Worm (Caenorhabditis elegans) whole organism, early embryonic: ENCODE data around the gene pin-2.

Source experiments
- B0310.2 ChIP-seq: sonication (generic microtip); optimal IDR thresholded peaks from 2 replicates; lab custom pipeline; 2016; ENCODE audit warnings: mild to moderate bottlenecking, missing genetic modification characterization, missing compliant biosample characterization
- F13C5.2 ChIP-seq: sonication (generic microtip); optimal IDR thresholded peaks from 2 replicates; lab custom pipeline; 2017; ENCODE audit warnings: mild to moderate bottlenecking, missing genetic modification characterization, inconsistent platforms, missing compliant biosample characterization
- ama-1 ChIP-seq: fragments of 150-350 bp; optimal IDR thresholded peaks from 2 replicates; lab custom pipeline; 2014
- ceh-13 ChIP-seq: fragments of 200-800 bp; sonication (Bioruptor generic); optimal IDR thresholded peaks from 2 replicates; lab custom pipeline; 2018; ENCODE audit warnings: mild to moderate bottlenecking, missing genetic modification characterization, missing compliant biosample characterization
- ceh-36 ChIP-seq: sonication (generic microtip); optimal IDR thresholded peaks from 2 replicates; lab custom pipeline; 2016; ENCODE audit warnings: missing genetic modification characterization, inconsistent platforms, missing compliant biosample characterization
- ets-7 ChIP-seq: sonication (generic microtip); optimal IDR thresholded peaks from 2 replicates; lab custom pipeline; 2016; ENCODE audit warnings: missing genotype, missing genetic modification characterization, missing compliant biosample characterization
- flt-1 ChIP-seq: fragments of 200-800 bp; sonication (Bioruptor generic); IDR thresholded peaks from 2 replicates; pipeline ENCODE4 v1.3.6; 2022; ENCODE audit warnings: missing genetic modification characterization, missing compliant biosample characterization
- hmbx-1 ChIP-seq: sonication (generic microtip); optimal IDR thresholded peaks from 2 replicates; lab custom pipeline; 2016; ENCODE audit warnings: mild to moderate bottlenecking, missing genetic modification characterization, missing compliant biosample characterization
- hmg-4 ChIP-seq: fragments of 200-800 bp; sonication (Bioruptor generic); optimal IDR thresholded peaks from 2 replicates; lab custom pipeline; 2018; ENCODE audit warnings: mild to moderate bottlenecking, missing genetic modification characterization, missing compliant biosample characterization
- pes-1 ChIP-seq: fragments of 200-800 bp; sonication (Bioruptor generic); IDR thresholded peaks from 2 replicates; pipeline ENCODE4 v1.3.6; 2022; ENCODE audit warnings: missing genetic modification reagents, missing genetic modification characterization, missing compliant biosample characterization
- tra-4 ChIP-seq: sonication (generic microtip); optimal IDR thresholded peaks from 2 replicates; lab custom pipeline; 2017; ENCODE audit warnings: missing genetic modification characterization, missing compliant biosample characterization

DNA sequence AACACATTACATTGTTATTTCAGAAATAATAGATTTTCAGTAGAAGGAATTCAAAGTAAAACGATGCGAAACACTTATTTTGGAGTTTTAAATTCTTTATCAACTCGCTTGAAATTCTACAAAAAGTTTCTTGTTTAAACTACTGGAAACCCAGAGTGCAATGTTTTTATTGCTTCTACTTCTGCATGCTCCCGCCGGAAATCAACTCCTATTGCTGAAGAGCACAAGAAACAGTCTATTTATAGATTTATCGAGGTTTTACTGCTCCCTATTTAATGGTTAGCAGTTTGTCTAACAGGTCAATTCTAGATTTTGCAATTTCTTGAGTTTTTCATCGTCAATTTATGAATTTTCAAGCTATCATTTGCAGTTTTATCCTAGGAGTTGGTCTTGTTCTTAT lies 1.2 kb upstream of the pin-2 start, which contains the start of gene F07C6.6:
- no peak for TF ChIP-seq ceh-13 (GFP tag; lab: Kevin White, UChicago)
- TF ChIP-seq tra-4 (tag; lab: Kevin White, UChicago), result no peak
- TF ChIP-seq B0310.2 (tag; lab: Kevin White, UChicago), result no peak
- no peak for TF ChIP-seq hmbx-1 (tag; lab: Kevin White, UChicago)
- TF ChIP-seq ceh-36 (tag; lab: Kevin White, UChicago), result no peak
- no peak for TF ChIP-seq hmg-4 (GFP tag; lab: Kevin White, UChicago)
- TF ChIP-seq flt-1 (GFP tag; lab: Robert Waterston, UW), result no peak
- no peak for TF ChIP-seq ets-7 (tag; lab: Kevin White, UChicago)
- TF ChIP-seq pes-1 (GFP tag; lab: Robert Waterston, UW), result no peak
- no peak for TF ChIP-seq ama-1 (lab: Kevin White, UChicago)
- no peak for TF ChIP-seq F13C5.2 (tag; lab: Kevin White, UChicago)
